Worm (Caenorhabditis elegans) whole organism, L4 larva: ENCODE measurements around the gene R09E10.6.

ENCODE experiments used
- D1046.2 ChIP-seq: fragments of 200-800 bp; sonication (Bioruptor generic); IDR thresholded peaks from 2 replicates; pipeline ENCODE4 v1.3.6; 2022; ENCODE audit warnings: missing genetic modification characterization, missing compliant biosample characterization
- aha-1 ChIP-seq: fragments of 150-350 bp; peaks from one replicate; lab custom pipeline; 2014; ENCODE audit warnings: missing biosample characterization, missing genetic modification characterization
- daf-8 ChIP-seq: fragments of 200-800 bp; sonication (Bioruptor generic); IDR thresholded peaks from 2 replicates; pipeline ENCODE4 v1.3.6; 2022; ENCODE audit warnings: missing genetic modification characterization, missing compliant biosample characterization
- gei-8 ChIP-seq: fragments of 200-800 bp; sonication (Bioruptor generic); optimal IDR thresholded peaks from 2 replicates; lab custom pipeline; 2018; ENCODE audit warnings: mild to moderate bottlenecking, missing genetic modification characterization, missing compliant biosample characterization
- hmg-1.1 ChIP-seq: fragments of 200-800 bp; sonication (Bioruptor generic); IDR thresholded peaks from 2 replicates; pipeline ENCODE4 v1.3.6; 2022; ENCODE audit warnings: missing genetic modification reagents, missing genetic modification characterization, missing compliant biosample characterization
- lsy-2 ChIP-seq, 2 experiments: fragments of 150-350 bp in 1 of 2; sonication (generic microtip) in 1 of 2; optimal IDR thresholded peaks; 2 replicates each; lab custom pipeline; 2014 to 2017; ENCODE audit warnings: missing biosample characterization in 2 of 2, missing genetic modification characterization in 2 of 2
- saeg-2 ChIP-seq: fragments of 200-800 bp; sonication (Bioruptor generic); IDR thresholded peaks from 2 replicates; pipeline ENCODE4 v1.3.6; 2022; ENCODE audit warnings: missing genetic modification reagents, missing genetic modification characterization, missing compliant biosample characterization
- tag-97 ChIP-seq: fragments of 200-800 bp; sonication (Bioruptor generic); IDR thresholded peaks from 2 replicates; pipeline ENCODE4 v1.3.6; 2022; ENCODE audit warnings: missing genetic modification characterization, missing compliant biosample characterization
- unc-39 ChIP-seq: sonication (generic microtip); optimal IDR thresholded peaks from 2 replicates; lab custom pipeline; 2017; ENCODE audit warnings: missing biosample characterization, missing genetic modification characterization
- unc-62 ChIP-seq, 3 experiments: fragments of 150-350 bp in 1 of 3; sonication (generic microtip); optimal IDR thresholded peaks in 2 of 3; peaks in 1 of 3; 1 replicate in 1 of 3; 2 replicates in 2 of 3; lab custom pipeline; 2014 to 2017; ENCODE audit warnings: missing biosample characterization in 3 of 3, missing genetic modification characterization in 3 of 3, missing genetic modification reagents in 3 of 3, missing genotype in 1 of 3
- vab-7 ChIP-seq: fragments of 200-800 bp; sonication (Bioruptor generic); IDR thresholded peaks from 2 replicates; pipeline ENCODE4 v1.3.6; 2022; ENCODE audit warnings: missing genetic modification reagents, missing genetic modification characterization, missing compliant biosample characterization

DNA sequence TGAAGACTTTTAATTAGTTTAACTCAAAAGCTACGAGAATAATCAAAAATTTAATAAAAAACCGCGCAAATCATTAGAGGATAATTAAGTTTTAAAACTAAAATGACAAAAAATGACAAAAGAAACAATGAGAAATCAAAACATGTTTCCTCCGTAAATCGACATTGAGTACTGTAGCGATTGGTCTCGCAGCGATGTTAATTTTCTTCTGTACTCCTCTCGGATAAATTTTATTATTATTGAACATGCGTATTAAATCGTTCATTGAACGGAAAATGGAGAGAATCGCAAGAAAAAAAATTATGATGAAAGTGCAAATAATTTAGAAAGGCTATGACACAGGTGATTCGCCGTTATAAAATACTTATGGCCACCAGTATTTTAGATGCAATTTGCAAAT is 8.6 kb downstream of the R09E10.6 start:
- TF ChIP-seq unc-39 (tag; lab: Kevin White, UChicago) (no peak), saeg-2 (GFP tag; lab: Robert Waterston, UW) (no peak), unc-62 (GFP tag; optimal IDR thresholded peaks at IDR 0.05 in 1 of 2; lab: Kevin White, UChicago) (no peak), unc-62 (tag; optimal IDR thresholded peaks at IDR 0.05; lab: Kevin White, UChicago) (no peak), daf-8 (no peak), D1046.2 (GFP tag; lab: Robert Waterston, UW) (no peak), gei-8 (GFP tag; lab: Kevin White, UChicago) (no peak), vab-7 (GFP tag; lab: Robert Waterston, UW) (no peak), lsy-2 (tag; optimal IDR thresholded peaks at IDR 0.05; lab: Kevin White, UChicago) (no peak), hmg-1.1 (no peak), aha-1 (tag; lab: Kevin White, UChicago) (no peak), tag-97 (GFP tag; lab: Robert Waterston, UW) (no peak)
